Fruit fly (Drosophila melanogaster) whole organism, embryonic: ENCODE measurements around the gene EMC5.
A peak's percentile ranks its signal among the peaks of the same experiment; 100 is the strongest.

Experiments used
- Adf1 ChIP-seq: fragments of 200-800 bp; sonication (Bioruptor generic); IDR thresholded peaks from 2 replicates; pipeline ENCODE4 v1.3.6; 2022; ENCODE audit warnings: missing biosample characterization, missing genetic modification characterization
- Antp ChIP-seq: fragments of 200-800 bp; sonication (Bioruptor generic); optimal IDR thresholded peaks from 3 replicates; lab custom pipeline; 2016; ENCODE audit warnings: missing biosample characterization, missing genetic modification characterization
- CG10321 ChIP-seq: fragments of 200-800 bp; sonication (Bioruptor generic); IDR thresholded peaks from 2 replicates; pipeline ENCODE4 v1.3.6; 2022; ENCODE audit warnings: missing biosample characterization, missing genetic modification characterization
- CG10979 ChIP-seq: fragments of 200-800 bp; sonication (Bioruptor generic); optimal IDR thresholded peaks from 2 replicates; lab custom pipeline; 2018; ENCODE audit warnings: missing biosample characterization, mild to moderate bottlenecking, missing genetic modification characterization, moderate library complexity
- CG11093 ChIP-seq: fragments of 200-800 bp; sonication (Bioruptor generic); IDR thresholded peaks from 3 replicates; pipeline ENCODE4 v1.3.6; 2022; ENCODE audit warnings: missing biosample characterization, missing genetic modification characterization
- CG11504 ChIP-seq: fragments of 200-800 bp; sonication (Bioruptor generic); optimal IDR thresholded peaks from 3 replicates; lab custom pipeline; 2019; ENCODE audit warnings: missing biosample characterization, mild to moderate bottlenecking, missing genetic modification characterization, moderate library complexity
- CG12299 ChIP-seq: fragments of 200-800 bp; sonication (Bioruptor generic); optimal IDR thresholded peaks from 2 replicates; lab custom pipeline; 2018; ENCODE audit warnings: missing biosample characterization, mild to moderate bottlenecking, missing genetic modification characterization
- CG12942 ChIP-seq: fragments of 200-800 bp; sonication (Bioruptor generic); optimal IDR thresholded peaks from 3 replicates; lab custom pipeline; 2016; ENCODE audit warnings: missing biosample characterization, missing genetic modification characterization
- CG13296 ChIP-seq: fragments of 200-800 bp; sonication (Bioruptor generic); optimal IDR thresholded peaks from 3 replicates; lab custom pipeline; 2018; ENCODE audit warnings: missing biosample characterization, mild to moderate bottlenecking, missing genetic modification characterization
- CG15011 ChIP-seq: fragments of 200-800 bp; sonication (Bioruptor generic); optimal IDR thresholded peaks from 3 replicates; lab custom pipeline; 2018; ENCODE audit warnings: missing biosample characterization, mild to moderate bottlenecking, missing genetic modification characterization
- CG15601 ChIP-seq: fragments of 200-800 bp; sonication (Bioruptor generic); optimal IDR thresholded peaks from 3 replicates; lab custom pipeline; 2019; ENCODE audit warnings: missing biosample characterization, mild to moderate bottlenecking, missing genetic modification characterization, moderate library complexity
- CG1603 ChIP-seq: fragments of 200-800 bp; sonication (Bioruptor generic); optimal IDR thresholded peaks from 2 replicates; lab custom pipeline; 2019; ENCODE audit warnings: missing biosample characterization, mild to moderate bottlenecking, missing genetic modification characterization, moderate library complexity
- CG2678 ChIP-seq: fragments of 200-800 bp; sonication (Bioruptor generic); optimal IDR thresholded peaks from 3 replicates; lab custom pipeline; 2019; ENCODE audit warnings: missing biosample characterization, mild to moderate bottlenecking, missing genetic modification characterization, moderate library complexity
- CG2875 ChIP-seq: fragments of 200-800 bp; sonication (Bioruptor generic); optimal IDR thresholded peaks from 2 replicates; lab custom pipeline; 2017; ENCODE audit warnings: missing biosample characterization, mild to moderate bottlenecking, missing genetic modification characterization, missing genetic modification reagents
- CG3407 ChIP-seq: fragments of 200-800 bp; sonication (Bioruptor generic); optimal IDR thresholded peaks from 2 replicates; lab custom pipeline; 2018; ENCODE audit warnings: missing biosample characterization, mild to moderate bottlenecking, missing genetic modification characterization
- CG4617 ChIP-seq: fragments of 200-800 bp; sonication (Bioruptor generic); optimal IDR thresholded peaks from 3 replicates; lab custom pipeline; 2016; ENCODE audit warnings: missing biosample characterization, missing genetic modification characterization, borderline replicate concordance
- CG6689 ChIP-seq: fragments of 200-800 bp; sonication (Bioruptor generic); IDR thresholded peaks from 2 replicates; pipeline ENCODE4 v1.3.6; 2022; ENCODE audit warnings: missing biosample characterization, missing genetic modification characterization
- CG6854 ChIP-seq: fragments of 200-800 bp; sonication (Bioruptor generic); optimal IDR thresholded peaks from 3 replicates; lab custom pipeline; 2017; ENCODE audit warnings: missing biosample characterization, mild to moderate bottlenecking, missing genetic modification characterization
- CG7839 ChIP-seq: fragments of 200-800 bp; sonication (Bioruptor generic); optimal IDR thresholded peaks from 3 replicates; lab custom pipeline; 2018; ENCODE audit warnings: missing biosample characterization, mild to moderate bottlenecking, missing genetic modification characterization, moderate library complexity
- CG8089 ChIP-seq: fragments of 200-800 bp; sonication (Bioruptor generic); optimal IDR thresholded peaks from 3 replicates; lab custom pipeline; 2016; ENCODE audit warnings: missing biosample characterization, missing genetic modification characterization
- CG9437 ChIP-seq: fragments of 200-800 bp; sonication (Bioruptor generic); optimal IDR thresholded peaks from 2 replicates; lab custom pipeline; 2018; ENCODE audit warnings: missing biosample characterization, mild to moderate bottlenecking, missing genetic modification characterization
- CoRest ChIP-seq: fragments of 200-800 bp; sonication (Bioruptor generic); optimal IDR thresholded peaks from 3 replicates; lab custom pipeline; 2018; ENCODE audit warnings: missing biosample characterization, mild to moderate bottlenecking, missing genetic modification characterization, moderate library complexity
- D19B ChIP-seq: fragments of 200-800 bp; sonication (Bioruptor generic); optimal IDR thresholded peaks from 2 replicates; lab custom pipeline; 2017; ENCODE audit warnings: missing biosample characterization, mild to moderate bottlenecking, missing genetic modification characterization
- Hr3 ChIP-seq: fragments of 200-800 bp; sonication (Bioruptor generic); optimal IDR thresholded peaks from 3 replicates; lab custom pipeline; 2016; ENCODE audit warnings: missing biosample characterization, missing genetic modification characterization
- Hr51 ChIP-seq, 2 experiments: fragments of 200-800 bp; sonication (Bioruptor generic); optimal IDR thresholded peaks; 2 replicates in 1 of 2; 3 replicates in 1 of 2; lab custom pipeline; 2016 to 2018; ENCODE audit warnings: missing biosample characterization in 2 of 2, missing genetic modification characterization in 2 of 2, mild to moderate bottlenecking in 1 of 2, moderate library complexity in 1 of 2
- Xrp1 ChIP-seq: fragments of 200-800 bp; sonication (Bioruptor generic); IDR thresholded peaks from 2 replicates; pipeline ENCODE4 v1.3.6; 2022; ENCODE audit warnings: missing biosample characterization, missing genetic modification characterization
- bab2 ChIP-seq: fragments of 200-800 bp; sonication (Bioruptor generic); optimal IDR thresholded peaks from 2 replicates; lab custom pipeline; 2016; ENCODE audit warnings: missing biosample characterization, missing genetic modification characterization
- bcd ChIP-seq: fragments of 200-800 bp; sonication (Bioruptor generic); optimal IDR thresholded peaks from 2 replicates; lab custom pipeline; 2017; ENCODE audit warnings: missing biosample characterization, mild to moderate bottlenecking, missing genetic modification characterization
- bowl ChIP-seq: fragments of 200-800 bp; sonication (Bioruptor generic); IDR thresholded peaks from 2 replicates; pipeline ENCODE4 v1.3.6; 2022; ENCODE audit warnings: missing biosample characterization, missing genetic modification characterization
- chm ChIP-seq: fragments of 200-800 bp; sonication (Bioruptor generic); IDR thresholded peaks from 2 replicates; pipeline ENCODE4 v1.3.6; 2022; ENCODE audit warnings: missing biosample characterization, missing genetic modification characterization
- dm ChIP-seq: fragments of 200-800 bp; sonication (Bioruptor generic); optimal IDR thresholded peaks from 3 replicates; lab custom pipeline; 2016; ENCODE audit warnings: missing biosample characterization, missing genetic modification characterization
- esg ChIP-seq: fragments of 200-800 bp; sonication (Bioruptor generic); conservative IDR thresholded peaks from 2 replicates; pipeline ENCODE4 v1.3.6; 2022; ENCODE audit warnings: missing biosample characterization, missing genetic modification characterization
- grau ChIP-seq: fragments of 200-800 bp; optimal IDR thresholded peaks from 3 replicates; lab custom pipeline; 2019; ENCODE audit warnings: missing biosample characterization, mild to moderate bottlenecking, missing genetic modification characterization, moderate library complexity
- hkb ChIP-seq, 2 experiments: fragments of 200-800 bp in 1 of 2; fragments of >200 bp in 1 of 2; sonication (Bioruptor generic) in 1 of 2; IDR thresholded peaks in 1 of 2; optimal IDR thresholded peaks in 1 of 2; 2 replicates each; pipeline versions ENCODE4 v1.3.6 to Lab custom; 2017 to 2022; ENCODE audit warnings: missing biosample characterization in 1 of 2, missing genetic modification characterization in 1 of 2
- lab ChIP-seq: fragments of 200-800 bp; sonication (Bioruptor generic); optimal IDR thresholded peaks from 3 replicates; lab custom pipeline; 2017; ENCODE audit warnings: missing biosample characterization, missing genetic modification characterization, mild to moderate bottlenecking, moderate library complexity, missing genetic modification reagents
- lilli ChIP-seq: fragments of 200-800 bp; sonication (Bioruptor generic); optimal IDR thresholded peaks from 3 replicates; lab custom pipeline; 2016; ENCODE audit warnings: missing biosample characterization, missing genetic modification characterization
- lmd ChIP-seq: fragments of 200-800 bp; sonication (Bioruptor generic); IDR thresholded peaks from 2 replicates; pipeline ENCODE4 v1.3.6; 2022; ENCODE audit warnings: missing biosample characterization, missing genetic modification characterization
- nmo ChIP-seq: fragments of 200-800 bp; sonication (Bioruptor generic); optimal IDR thresholded peaks from 2 replicates; lab custom pipeline; 2018; ENCODE audit warnings: missing biosample characterization, mild to moderate bottlenecking, missing genetic modification characterization, moderate library complexity
- nom ChIP-seq: fragments of 200-800 bp; sonication (Bioruptor generic); optimal IDR thresholded peaks from 2 replicates; lab custom pipeline; 2017; ENCODE audit warnings: missing biosample characterization, missing genetic modification characterization, mild to moderate bottlenecking, moderate library complexity, missing genetic modification reagents
- oc ChIP-seq: fragments of 200-800 bp; sonication (Bioruptor generic); optimal IDR thresholded peaks from 2 replicates; lab custom pipeline; 2018; ENCODE audit warnings: missing biosample characterization, mild to moderate bottlenecking, missing genetic modification characterization, moderate library complexity
- p53 ChIP-seq: fragments of 200-800 bp; sonication (Bioruptor generic); optimal IDR thresholded peaks from 2 replicates; lab custom pipeline; 2016; ENCODE audit warnings: missing biosample characterization, missing genetic modification characterization
- shn ChIP-seq: fragments of 200-800 bp; sonication (Bioruptor generic); optimal IDR thresholded peaks from 3 replicates; lab custom pipeline; 2016; ENCODE audit warnings: missing biosample characterization, missing genetic modification characterization
- trem ChIP-seq: fragments of 200-800 bp; optimal IDR thresholded peaks from 3 replicates; lab custom pipeline; 2019; ENCODE audit warnings: missing biosample characterization, mild to moderate bottlenecking, missing genetic modification characterization, moderate library complexity
- ttk ChIP-seq: fragments of 200-800 bp; sonication (Bioruptor generic); IDR thresholded peaks from 2 replicates; pipeline ENCODE4 v2.1.2; 2022; ENCODE audit warnings: missing biosample characterization, missing genetic modification characterization
- tup ChIP-seq: fragments of 200-800 bp; sonication (Bioruptor generic); optimal IDR thresholded peaks from 2 replicates; lab custom pipeline; 2016; ENCODE audit warnings: missing biosample characterization, mild to moderate bottlenecking, missing genetic modification characterization, moderate library complexity
- unpg ChIP-seq: fragments of 200-800 bp; sonication (Bioruptor generic); optimal IDR thresholded peaks from 3 replicates; lab custom pipeline; 2018; ENCODE audit warnings: missing biosample characterization, mild to moderate bottlenecking, missing genetic modification characterization, moderate library complexity
- zfh1 ChIP-seq: fragments of 200-800 bp; sonication (Bioruptor generic); IDR thresholded peaks from 3 replicates; pipeline ENCODE4 v1.3.6; 2022; ENCODE audit warnings: missing biosample characterization, missing genetic modification characterization
- zfh2 ChIP-seq: fragments of 200-800 bp; sonication (Bioruptor generic); optimal IDR thresholded peaks from 2 replicates; lab custom pipeline; 2016; ENCODE audit warnings: missing biosample characterization, missing genetic modification characterization

Gene EMC5

DNA sequence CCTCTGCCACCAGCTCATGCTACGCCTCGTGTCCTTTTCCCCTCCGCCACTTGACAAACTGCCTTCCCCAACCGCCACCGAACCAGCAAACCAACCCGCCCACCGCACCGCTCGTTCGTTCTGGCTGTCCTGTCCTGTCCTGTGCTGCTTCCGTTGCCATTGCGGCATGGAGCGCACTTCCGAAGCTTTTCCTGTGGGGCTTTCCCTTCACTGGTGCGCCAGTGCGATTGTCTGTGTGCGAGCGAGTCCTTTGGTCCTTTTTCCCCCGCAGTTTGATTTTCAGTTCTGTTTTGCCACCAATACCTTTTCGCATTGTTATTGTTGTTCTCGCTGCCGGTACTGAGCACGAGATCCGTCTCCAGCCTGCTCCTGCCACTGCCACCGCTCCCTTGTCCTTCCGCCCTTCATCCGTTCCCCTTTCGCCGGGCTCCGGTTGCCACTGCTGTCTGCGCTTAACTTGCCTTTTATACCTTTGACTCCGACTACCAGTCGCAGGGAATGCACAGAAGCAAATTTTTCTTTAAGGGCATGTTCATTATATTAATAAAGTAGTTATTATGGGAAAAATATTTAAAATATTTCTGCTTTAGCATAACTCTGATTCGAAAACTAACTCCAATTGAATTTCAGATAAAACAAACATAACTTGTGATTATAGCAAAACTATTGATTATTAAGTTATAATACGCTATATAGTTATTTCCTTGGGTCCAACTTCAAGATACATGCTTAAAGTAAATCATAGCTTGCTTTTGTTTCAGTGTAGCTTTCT, 36.7 kb downstream of the EMC5 start (continued):
- no peak for TF ChIP-seq dm (GFP tag; lab: Kevin White, UChicago)
- peak; percentile 35 for TF ChIP-seq CG12942 (GFP tag; lab: Kevin White, UChicago)
- no peak for TF ChIP-seq CG10321 (GFP tag; lab: Robert Waterston, UW)
- TF ChIP-seq CG15011 (GFP tag; lab: Kevin White, UChicago), result peak; percentile 48
- peak; percentile 86 for TF ChIP-seq CoRest (tag; lab: Kevin White, UChicago)
- TF ChIP-seq lab (GFP tag; lab: Kevin White, UChicago), result peak; percentile 86
- no peak for TF ChIP-seq CG4617
- TF ChIP-seq Hr51 (GFP tag; optimal IDR thresholded peaks at IDR 0.05; lab: Kevin White, UChicago), result peak in 1 of 2 experiments; percentile 86
- peak; percentile 31 for TF ChIP-seq oc (tag; lab: Kevin White, UChicago)
- TF ChIP-seq CG11093, result peak; percentile 10; the same call in 1 of the 3 replicates
- TF ChIP-seq nmo, result peak; percentile 67
- TF ChIP-seq grau (tag; lab: Kevin White, UChicago), result peak; percentile 84
- peak; percentile 18 for TF ChIP-seq trem
- peak; percentile 50 for TF ChIP-seq lilli (GFP tag; lab: Kevin White, UChicago)
- TF ChIP-seq unpg (GFP tag; lab: Kevin White, UChicago), result peak; percentile 66
- TF ChIP-seq chm (GFP tag; lab: Robert Waterston, UW), result 0 out of 2 replicates have a peak, but pooled peaks have one; percentile 16
- TF ChIP-seq tup (GFP tag; lab: Kevin White, UChicago), result no peak
- TF ChIP-seq CG3407, result peak; percentile 15
- TF ChIP-seq CG6854, result peak; percentile 53
- peak; percentile 85 for TF ChIP-seq CG13296 (GFP tag; lab: Kevin White, UChicago)
- TF ChIP-seq bcd (GFP tag; lab: Kevin White, UChicago), result peak; percentile 66
- TF ChIP-seq Antp (GFP tag; lab: Kevin White, UChicago), result no peak
- TF ChIP-seq ttk (GFP tag; lab: Robert Waterston, UW), result peak; percentile 49; the same call in 1 of the 2 replicates
- TF ChIP-seq CG2875 (GFP tag; lab: Kevin White, UChicago), result peak; percentile 34
- TF ChIP-seq CG10979 (tag; lab: Kevin White, UChicago), result peak; percentile 69
- peak; percentile 62 for TF ChIP-seq CG9437 (GFP tag; lab: Kevin White, UChicago)
- TF ChIP-seq zfh1 (GFP tag; lab: Robert Waterston, UW), result 0 out of 3 replicates have a peak, but pooled peaks have one; percentile 32
- TF ChIP-seq nom (GFP tag; lab: Kevin White, UChicago), result peak; percentile 41
- TF ChIP-seq p53 (GFP tag; lab: Kevin White, UChicago), result no peak
- no peak for TF ChIP-seq shn (GFP tag; lab: Kevin White, UChicago)
- peak; percentile 55 for TF ChIP-seq lmd (GFP tag; lab: Robert Waterston, UW)
- no peak for TF ChIP-seq CG8089 (GFP tag; lab: Kevin White, UChicago)
- TF ChIP-seq bowl (GFP tag; lab: Robert Waterston, UW), result no peak
- peak; percentile 23; the same call in 1 of the 2 replicates for TF ChIP-seq Xrp1 (GFP tag; lab: Robert Waterston, UW)
- TF ChIP-seq zfh2 (GFP tag; lab: Kevin White, UChicago), result no peak
- TF ChIP-seq Adf1 (GFP tag; lab: Robert Waterston, UW), result peak; percentile 53; the same call in 1 of the 2 replicates
- peak; percentile 72 for TF ChIP-seq CG15601 (tag; lab: Kevin White, UChicago)
- peak; percentile 63 for TF ChIP-seq CG12299 (tag; lab: Kevin White, UChicago)
- peak; percentile 49; the same call in 1 of the 2 replicates for TF ChIP-seq esg (GFP tag; lab: Robert Waterston, UW)
- peak; percentile 38 for TF ChIP-seq D19B (GFP tag; lab: Kevin White, UChicago)
- peak; percentile 89 for TF ChIP-seq CG11504 (tag; lab: Kevin White, UChicago)
- peak; percentile 82 for TF ChIP-seq CG7839 (tag; lab: Kevin White, UChicago)
- TF ChIP-seq CG6689 (GFP tag; lab: Robert Waterston, UW), result peak; percentile 73
- no peak for TF ChIP-seq hkb (optimal IDR thresholded peaks at IDR 0.05; lab: Kevin White, UChicago)
- TF ChIP-seq hkb (GFP tag; IDR thresholded peaks at IDR 0.05; lab: Robert Waterston, UW), result peak; percentile 68
- TF ChIP-seq CG1603, result peak; percentile 24
- peak; percentile 45 for TF ChIP-seq Hr3
- TF ChIP-seq bab2 (GFP tag; lab: Kevin White, UChicago), result peak; percentile 5
- TF ChIP-seq CG2678, result peak; percentile 92
